Fruit fly (Drosophila melanogaster) whole organism, embryonic: ENCODE measurements around the gene CG1943.
A peak's percentile ranks its signal among the peaks of the same experiment; 100 is the strongest.

Source experiments
- Atf3 ChIP-seq: fragments of 200-800 bp; sonication (Bioruptor generic); optimal IDR thresholded peaks from 3 replicates; lab custom pipeline; 2016; ENCODE audit warnings: missing biosample characterization, missing genetic modification characterization
- CG12219 ChIP-seq: fragments of 200-800 bp; sonication (Bioruptor generic); optimal IDR thresholded peaks from 3 replicates; lab custom pipeline; 2018; ENCODE audit warnings: missing biosample characterization, mild to moderate bottlenecking, missing genetic modification characterization
- CG14441 ChIP-seq: fragments of 200-800 bp; sonication (Bioruptor generic); IDR thresholded peaks from 2 replicates; pipeline ENCODE4 v1.3.6; 2022; ENCODE audit warnings: missing biosample characterization, missing genetic modification characterization
- CG15073 ChIP-seq: fragments of 200-800 bp; sonication (Bioruptor generic); optimal IDR thresholded peaks from 2 replicates; lab custom pipeline; 2016; ENCODE audit warnings: missing biosample characterization, missing genetic modification characterization
- CG17359 ChIP-seq: fragments of 200-800 bp; sonication (Bioruptor generic); optimal IDR thresholded peaks from 3 replicates; lab custom pipeline; 2018; ENCODE audit warnings: missing biosample characterization, mild to moderate bottlenecking, missing genetic modification characterization, moderate library complexity
- CG17612 ChIP-seq: fragments of 200-800 bp; sonication (Bioruptor generic); IDR thresholded peaks from 2 replicates; pipeline ENCODE4 v1.3.6; 2022; ENCODE audit warnings: missing biosample characterization, missing genetic modification characterization
- CG1832 ChIP-seq: fragments of 200-800 bp; sonication (Bioruptor generic); optimal IDR thresholded peaks from 2 replicates; lab custom pipeline; 2017; ENCODE audit warnings: missing biosample characterization, mild to moderate bottlenecking, missing genetic modification characterization, inconsistent platforms
- CG2678 ChIP-seq: fragments of 200-800 bp; sonication (Bioruptor generic); optimal IDR thresholded peaks from 3 replicates; lab custom pipeline; 2019; ENCODE audit warnings: missing biosample characterization, mild to moderate bottlenecking, missing genetic modification characterization, moderate library complexity
- CG30431 ChIP-seq: fragments of 200-800 bp; sonication (Bioruptor generic); optimal IDR thresholded peaks from 2 replicates; lab custom pipeline; 2017; ENCODE audit warnings: missing biosample characterization, missing genetic modification characterization
- CG31224 ChIP-seq: fragments of 200-800 bp; sonication (Bioruptor generic); IDR thresholded peaks from 2 replicates; pipeline ENCODE4 v1.3.6; 2022; ENCODE audit warnings: missing biosample characterization, missing genetic modification characterization
- CG3847 ChIP-seq: fragments of 200-800 bp; sonication (Bioruptor generic); IDR thresholded peaks from 2 replicates; pipeline ENCODE4 v1.3.6; 2022; ENCODE audit warnings: missing biosample characterization, missing genetic modification characterization
- CG3995 ChIP-seq: fragments of 200-800 bp; sonication (Bioruptor generic); optimal IDR thresholded peaks from 3 replicates; lab custom pipeline; 2016; ENCODE audit warnings: missing biosample characterization, missing genetic modification characterization
- CG7372 ChIP-seq: fragments of 200-800 bp; sonication (Bioruptor generic); IDR thresholded peaks from 2 replicates; pipeline ENCODE4 v1.3.6; 2022; ENCODE audit warnings: missing biosample characterization, missing genetic modification characterization
- CG7786 ChIP-seq: fragments of 200-800 bp; sonication (Bioruptor generic); optimal IDR thresholded peaks from 2 replicates; lab custom pipeline; 2016; ENCODE audit warnings: missing biosample characterization, missing genetic modification characterization
- CG7963 ChIP-seq: fragments of 200-800 bp; sonication (Bioruptor generic); IDR thresholded peaks from 3 replicates; pipeline ENCODE4 v1.3.6; 2022; ENCODE audit warnings: missing biosample characterization, missing genetic modification characterization; ENCODE audit not compliant: partially characterized antibody
- CG8290 ChIP-seq, 3 experiments: fragments of 200-800 bp; sonication (Bioruptor generic); optimal IDR thresholded peaks; 2 replicates each; lab custom pipeline; 2016 to 2019; ENCODE audit warnings: missing biosample characterization in 3 of 3, missing genetic modification characterization in 3 of 3, mild to moderate bottlenecking in 2 of 3, moderate library complexity in 1 of 3
- D ChIP-seq, 2 experiments: fragments of 200-800 bp in 1 of 2; fragments of >200 bp in 1 of 2; sonication (Bioruptor generic) in 1 of 2; optimal IDR thresholded peaks; 2 replicates in 1 of 2; 3 replicates in 1 of 2; lab custom pipeline; 2017; ENCODE audit warnings: mild to moderate bottlenecking in 1 of 2, missing biosample characterization in 1 of 2, missing genetic modification characterization in 1 of 2, missing genetic modification reagents in 1 of 2
- Dek ChIP-seq: fragments of 200-800 bp; sonication (Bioruptor generic); optimal IDR thresholded peaks from 3 replicates; lab custom pipeline; 2019; ENCODE audit warnings: missing biosample characterization, mild to moderate bottlenecking, missing genetic modification characterization, moderate library complexity
- Doc3 ChIP-seq: fragments of 200-800 bp; sonication (Bioruptor generic); IDR thresholded peaks from 3 replicates; pipeline ENCODE4 v1.3.6; 2022; ENCODE audit warnings: missing biosample characterization, missing genetic modification characterization; ENCODE audit not compliant: partially characterized antibody
- Gsc ChIP-seq: fragments of 200-800 bp; sonication (Bioruptor generic); IDR thresholded peaks from 2 replicates; pipeline ENCODE4 v1.3.6; 2022; ENCODE audit warnings: missing biosample characterization, missing genetic modification characterization
- Hr39 ChIP-seq: fragments of >200 bp; optimal IDR thresholded peaks from 2 replicates; lab custom pipeline; 2017
- Lhr ChIP-seq: fragments of 200-800 bp; sonication (Bioruptor generic); optimal IDR thresholded peaks from 3 replicates; lab custom pipeline; 2017; ENCODE audit warnings: mild to moderate bottlenecking, missing biosample characterization, missing genetic modification reagents, missing genetic modification characterization
- Max ChIP-seq: fragments of 200-800 bp; sonication (Bioruptor generic); optimal IDR thresholded peaks from 2 replicates; lab custom pipeline; 2016; ENCODE audit warnings: missing biosample characterization, mild to moderate bottlenecking, missing genetic modification characterization
- Mrtf ChIP-seq: fragments of 200-800 bp; sonication (Bioruptor generic); IDR thresholded peaks from 3 replicates; pipeline ENCODE4 v1.3.6; 2022; ENCODE audit warnings: missing biosample characterization, missing genetic modification characterization
- Rfx ChIP-seq: fragments of 200-800 bp; sonication (Bioruptor generic); IDR thresholded peaks from 2 replicates; pipeline ENCODE4 v1.3.6; 2022; ENCODE audit warnings: missing biosample characterization, missing genetic modification characterization
- bbx ChIP-seq: fragments of 200-800 bp; sonication (Bioruptor generic); IDR thresholded peaks from 2 replicates; pipeline ENCODE4 v1.3.6; 2022; ENCODE audit warnings: missing biosample characterization, missing genetic modification characterization; ENCODE audit not compliant: partially characterized antibody
- bigmax ChIP-seq: fragments of 200-800 bp; sonication (Bioruptor generic); optimal IDR thresholded peaks from 2 replicates; lab custom pipeline; 2018; ENCODE audit warnings: missing biosample characterization, mild to moderate bottlenecking, missing genetic modification characterization
- chn ChIP-seq: fragments of 200-800 bp; sonication (Bioruptor generic); optimal IDR thresholded peaks from 2 replicates; lab custom pipeline; 2016; ENCODE audit warnings: missing biosample characterization, missing genetic modification characterization
- dati ChIP-seq: fragments of 200-800 bp; sonication (Bioruptor generic); IDR thresholded peaks from 2 replicates; pipeline ENCODE4 v1.3.6; 2022; ENCODE audit warnings: missing biosample characterization, missing genetic modification characterization
- dpn ChIP-seq, 2 experiments: fragments of 200-800 bp; sonication (Bioruptor generic); optimal IDR thresholded peaks; 3 replicates each; lab custom pipeline; 2016; ENCODE audit warnings: missing biosample characterization in 2 of 2, missing genetic modification characterization in 2 of 2
- esg ChIP-seq: fragments of 200-800 bp; sonication (Bioruptor generic); conservative IDR thresholded peaks from 2 replicates; pipeline ENCODE4 v1.3.6; 2022; ENCODE audit warnings: missing biosample characterization, missing genetic modification characterization
- fd64A ChIP-seq: fragments of 200-800 bp; sonication (Bioruptor generic); optimal IDR thresholded peaks from 3 replicates; lab custom pipeline; 2018; ENCODE audit warnings: missing biosample characterization, mild to moderate bottlenecking, missing genetic modification characterization
- gfzf ChIP-seq: fragments of 200-800 bp; sonication (Bioruptor generic); optimal IDR thresholded peaks from 2 replicates; lab custom pipeline; 2016; ENCODE audit warnings: missing biosample characterization, mild to moderate bottlenecking, missing genetic modification characterization, moderate library complexity
- kni ChIP-seq: fragments of 200-800 bp; sonication (Bioruptor generic); optimal IDR thresholded peaks from 3 replicates; lab custom pipeline; 2017; ENCODE audit warnings: mild to moderate bottlenecking, missing biosample characterization, missing genetic modification reagents, missing genetic modification characterization
- knrl ChIP-seq: fragments of 200-800 bp; sonication (Bioruptor generic); IDR thresholded peaks from 3 replicates; pipeline ENCODE4 v1.3.6; 2022; ENCODE audit warnings: missing biosample characterization, missing genetic modification characterization; ENCODE audit not compliant: partially characterized antibody
- lab ChIP-seq: fragments of 200-800 bp; sonication (Bioruptor generic); optimal IDR thresholded peaks from 3 replicates; lab custom pipeline; 2017; ENCODE audit warnings: missing biosample characterization, missing genetic modification characterization, mild to moderate bottlenecking, moderate library complexity, missing genetic modification reagents
- mirr ChIP-seq: fragments of 200-800 bp; sonication (Bioruptor generic); optimal IDR thresholded peaks from 3 replicates; lab custom pipeline; 2018; ENCODE audit warnings: missing biosample characterization, mild to moderate bottlenecking, missing genetic modification characterization
- nmo ChIP-seq: fragments of 200-800 bp; sonication (Bioruptor generic); optimal IDR thresholded peaks from 2 replicates; lab custom pipeline; 2018; ENCODE audit warnings: missing biosample characterization, mild to moderate bottlenecking, missing genetic modification characterization, moderate library complexity
- phol ChIP-seq: fragments of 200-800 bp; sonication (Bioruptor generic); optimal IDR thresholded peaks from 3 replicates; lab custom pipeline; 2018; ENCODE audit warnings: missing biosample characterization, mild to moderate bottlenecking, missing genetic modification characterization, moderate library complexity
- psq ChIP-seq: fragments of 200-800 bp; sonication (Bioruptor generic); optimal IDR thresholded peaks from 2 replicates; lab custom pipeline; 2017; ENCODE audit warnings: missing biosample characterization, missing genetic modification characterization
- pum ChIP-seq: fragments of 200-800 bp; sonication (Bioruptor generic); optimal IDR thresholded peaks from 2 replicates; lab custom pipeline; 2016; ENCODE audit warnings: missing biosample characterization, missing genetic modification characterization
- row ChIP-seq: fragments of 200-800 bp; sonication (Bioruptor generic); IDR thresholded peaks from 3 replicates; pipeline ENCODE4 v1.3.6; 2022; ENCODE audit warnings: missing biosample characterization, missing genetic modification characterization
- salm ChIP-seq: fragments of 200-800 bp; sonication (Bioruptor generic); optimal IDR thresholded peaks from 2 replicates; lab custom pipeline; 2018; ENCODE audit warnings: missing biosample characterization, mild to moderate bottlenecking, missing genetic modification characterization
- sd ChIP-seq: fragments of 200-800 bp; sonication (Bioruptor generic); optimal IDR thresholded peaks from 3 replicates; lab custom pipeline; 2018; ENCODE audit warnings: missing biosample characterization, mild to moderate bottlenecking, missing genetic modification characterization, moderate library complexity
- sens ChIP-seq: fragments of 200-800 bp; sonication (Bioruptor generic); peaks from one replicate; lab custom pipeline; 2016; ENCODE audit warnings: missing biosample characterization, missing genetic modification characterization
- trh ChIP-seq: fragments of 200-800 bp; sonication (Bioruptor generic); optimal IDR thresholded peaks from 2 replicates; lab custom pipeline; 2016; ENCODE audit warnings: missing biosample characterization, missing genetic modification characterization
- twi ChIP-seq: fragments of 200-800 bp; optimal IDR thresholded peaks from 2 replicates; lab custom pipeline; 2019; ENCODE audit warnings: missing biosample characterization, mild to moderate bottlenecking, missing genetic modification characterization, moderate library complexity
- unpg ChIP-seq: fragments of 200-800 bp; sonication (Bioruptor generic); optimal IDR thresholded peaks from 3 replicates; lab custom pipeline; 2018; ENCODE audit warnings: missing biosample characterization, mild to moderate bottlenecking, missing genetic modification characterization, moderate library complexity
- vnd ChIP-seq: fragments of 200-800 bp; sonication (Bioruptor generic); IDR thresholded peaks from 3 replicates; pipeline ENCODE4 v1.3.6; 2022; ENCODE audit warnings: missing biosample characterization, missing genetic modification characterization; ENCODE audit not compliant: partially characterized antibody
- zfh1 ChIP-seq: fragments of 200-800 bp; sonication (Bioruptor generic); IDR thresholded peaks from 3 replicates; pipeline ENCODE4 v1.3.6; 2022; ENCODE audit warnings: missing biosample characterization, missing genetic modification characterization

Gene CG1943

dm6 chr3R:7075712-7076183, 1.1 kb downstream of the CG1943 start (continued):
- TF ChIP-seq gfzf (GFP tag; lab: Kevin White, UChicago): no peak
- peak; percentile 96 for TF ChIP-seq lab (GFP tag; lab: Kevin White, UChicago)
- peak; percentile 89 for TF ChIP-seq phol (tag; lab: Kevin White, UChicago)
- TF ChIP-seq CG12219 (GFP tag; lab: Kevin White, UChicago): peak; percentile 90
- TF ChIP-seq twi (tag; lab: Kevin White, UChicago): peak; percentile 58
- no peak for TF ChIP-seq Hr39 (lab: Kevin White, UChicago)
- TF ChIP-seq CG31224 (GFP tag; lab: Robert Waterston, UW): no peak
- TF ChIP-seq trh (GFP tag; lab: Kevin White, UChicago): peak; percentile 54
- no peak for TF ChIP-seq CG7372 (GFP tag; lab: Robert Waterston, UW)
- TF ChIP-seq dati: no peak
- peak; percentile 81 for TF ChIP-seq Atf3 (GFP tag; lab: Kevin White, UChicago)
- peak; percentile 94 for TF ChIP-seq CG2678
- no peak for TF ChIP-seq knrl (GFP tag; lab: Robert Waterston, UW)
- TF ChIP-seq CG17612 (GFP tag; lab: Robert Waterston, UW): no peak
- peak; percentile 77 for TF ChIP-seq CG30431 (GFP tag; lab: Kevin White, UChicago)
- TF ChIP-seq CG14441 (GFP tag; lab: Robert Waterston, UW): no peak
- TF ChIP-seq kni (GFP tag; lab: Kevin White, UChicago): no peak
- TF ChIP-seq zfh1: no peak
- TF ChIP-seq CG17359 (tag; lab: Kevin White, UChicago): peak; percentile 94
- TF ChIP-seq CG3847 (GFP tag; lab: Robert Waterston, UW): no peak
- peak; percentile 76 for TF ChIP-seq fd64A
- no peak for TF ChIP-seq bigmax (GFP tag; lab: Kevin White, UChicago)
- TF ChIP-seq Max (GFP tag; lab: Kevin White, UChicago): peak; percentile 86
- peak; percentile 63 for TF ChIP-seq salm (tag; lab: Kevin White, UChicago)
- TF ChIP-seq sens (GFP tag; lab: Kevin White, UChicago): peak; percentile 98
- TF ChIP-seq CG1832 (GFP tag; lab: Kevin White, UChicago): no peak
- no peak for TF ChIP-seq Mrtf (GFP tag; lab: Robert Waterston, UW)
- TF ChIP-seq CG15073 (GFP tag; lab: Kevin White, UChicago): peak; percentile 34
- TF ChIP-seq Gsc (GFP tag; lab: Robert Waterston, UW): no peak
- TF ChIP-seq vnd: no peak
- peak; percentile 56 for TF ChIP-seq Lhr (GFP tag; lab: Kevin White, UChicago)
- no peak for TF ChIP-seq Doc3 (GFP tag; lab: Robert Waterston, UW)
- peak; percentile 89 to 93 for TF ChIP-seq dpn (GFP tag; optimal IDR thresholded peaks at IDR 0.05; lab: Kevin White, UChicago)
- TF ChIP-seq chn (GFP tag; lab: Kevin White, UChicago): peak; percentile 88
- peak; percentile 46 for TF ChIP-seq psq (GFP tag; lab: Kevin White, UChicago)
- peak; percentile 50 for TF ChIP-seq sd (tag; lab: Kevin White, UChicago)
- TF ChIP-seq row (GFP tag; lab: Robert Waterston, UW): no peak
- no peak for TF ChIP-seq bbx (GFP tag; lab: Robert Waterston, UW)
- no peak for TF ChIP-seq Rfx (GFP tag; lab: Robert Waterston, UW)
- TF ChIP-seq D (optimal IDR thresholded peaks at IDR 0.05; lab: Kevin White, UChicago): no peak
- TF ChIP-seq D (GFP tag; optimal IDR thresholded peaks at IDR 0.05; lab: Kevin White, UChicago): peak; percentile 91
- TF ChIP-seq nmo (GFP tag; lab: Kevin White, UChicago): peak; percentile 91
- peak; percentile 91 for TF ChIP-seq unpg
- TF ChIP-seq mirr: peak; percentile 33
- peak; percentile 81 for TF ChIP-seq pum (GFP tag; lab: Kevin White, UChicago)
- TF ChIP-seq esg (GFP tag; lab: Robert Waterston, UW): no peak
- TF ChIP-seq CG3995 (GFP tag; lab: Kevin White, UChicago): peak; percentile 70
- TF ChIP-seq Dek: peak; percentile 88
- TF ChIP-seq CG7786 (GFP tag; lab: Kevin White, UChicago): peak; percentile 92
- TF ChIP-seq CG7963: no peak
- TF ChIP-seq CG8290 (GFP tag; optimal IDR thresholded peaks at IDR 0.05; lab: Kevin White, UChicago): peak; percentile 72
- peak; percentile 23 to 79 for TF ChIP-seq CG8290 (tag; optimal IDR thresholded peaks at IDR 0.05; lab: Kevin White, UChicago)
